Fruit fly (Drosophila melanogaster) whole organism, embryonic: Measurements from ENCODE around the gene Megf8.

ENCODE experiments used
- CG10274 ChIP-seq: fragments of 200-800 bp; sonication (Bioruptor generic); optimal IDR thresholded peaks from 3 replicates; lab custom pipeline; 2017; ENCODE audit warnings: missing biosample characterization, mild to moderate bottlenecking, missing genetic modification characterization
- CG10366 ChIP-seq: fragments of 200-800 bp; sonication (Bioruptor generic); IDR thresholded peaks from 2 replicates; pipeline ENCODE4 v1.3.6; 2022; ENCODE audit warnings: missing biosample characterization, missing genetic modification characterization
- CG10654 ChIP-seq: fragments of 200-800 bp; sonication (Bioruptor generic); optimal IDR thresholded peaks from 2 replicates; lab custom pipeline; 2016; ENCODE audit warnings: missing biosample characterization, missing genetic modification characterization
- CG11695 ChIP-seq: fragments of 200-800 bp; sonication (Bioruptor generic); IDR thresholded peaks from 3 replicates; pipeline ENCODE4 v1.3.6; 2022; ENCODE audit warnings: missing biosample characterization, missing genetic modification characterization
- CG12104 ChIP-seq: fragments of 200-800 bp; sonication (Bioruptor generic); optimal IDR thresholded peaks from 3 replicates; lab custom pipeline; 2016; ENCODE audit warnings: missing biosample characterization, missing genetic modification characterization
- CG12659 ChIP-seq: fragments of 200-800 bp; sonication (Bioruptor generic); optimal IDR thresholded peaks from 3 replicates; lab custom pipeline; 2017; ENCODE audit warnings: mild to moderate bottlenecking, missing biosample characterization, missing genetic modification reagents, missing genetic modification characterization
- CG13287 ChIP-seq: fragments of 200-800 bp; sonication (Bioruptor generic); IDR thresholded peaks from 2 replicates; pipeline ENCODE4 v1.3.6; 2022; ENCODE audit warnings: missing biosample characterization, missing genetic modification characterization; ENCODE audit not compliant: partially characterized antibody
- CG15514 ChIP-seq: fragments of 200-800 bp; sonication (Bioruptor generic); optimal IDR thresholded peaks from 3 replicates; lab custom pipeline; 2017; ENCODE audit warnings: missing biosample characterization, missing genetic modification characterization, mild to moderate bottlenecking, moderate library complexity, missing genetic modification reagents
- CG16813 ChIP-seq: fragments of 200-800 bp; sonication (Bioruptor generic); IDR thresholded peaks from 3 replicates; pipeline ENCODE4 v1.3.6; 2022; ENCODE audit warnings: missing biosample characterization, missing genetic modification characterization; ENCODE audit not compliant: partially characterized antibody
- CG2199 ChIP-seq: fragments of 200-800 bp; sonication (Bioruptor generic); IDR thresholded peaks from 3 replicates; pipeline ENCODE4 v1.3.6; 2022; ENCODE audit warnings: missing biosample characterization, missing genetic modification characterization
- CG2678 ChIP-seq: fragments of 200-800 bp; sonication (Bioruptor generic); optimal IDR thresholded peaks from 3 replicates; lab custom pipeline; 2019; ENCODE audit warnings: missing biosample characterization, mild to moderate bottlenecking, missing genetic modification characterization, moderate library complexity
- CG31224 ChIP-seq: fragments of 200-800 bp; sonication (Bioruptor generic); IDR thresholded peaks from 2 replicates; pipeline ENCODE4 v1.3.6; 2022; ENCODE audit warnings: missing biosample characterization, missing genetic modification characterization
- CG32532 ChIP-seq: fragments of 200-800 bp; sonication (Bioruptor generic); IDR thresholded peaks from 2 replicates; pipeline ENCODE4 v1.3.6; 2022; ENCODE audit warnings: missing biosample characterization, missing genetic modification characterization
- CG5180 ChIP-seq: fragments of 200-800 bp; sonication (Bioruptor generic); optimal IDR thresholded peaks from 3 replicates; lab custom pipeline; 2017; ENCODE audit warnings: missing biosample characterization, missing genetic modification characterization, mild to moderate bottlenecking, moderate library complexity, missing genetic modification reagents
- CG6175 ChIP-seq: fragments of 200-800 bp; sonication (Bioruptor generic); IDR thresholded peaks from 3 replicates; pipeline ENCODE4 v1.3.6; 2022; ENCODE audit warnings: missing biosample characterization, missing genetic modification characterization
- CG6254 ChIP-seq: fragments of 200-800 bp; sonication (Bioruptor generic); optimal IDR thresholded peaks from 3 replicates; lab custom pipeline; 2017; ENCODE audit warnings: mild to moderate bottlenecking, missing biosample characterization, missing genetic modification reagents, missing genetic modification characterization
- CG7372 ChIP-seq: fragments of 200-800 bp; sonication (Bioruptor generic); IDR thresholded peaks from 2 replicates; pipeline ENCODE4 v1.3.6; 2022; ENCODE audit warnings: missing biosample characterization, missing genetic modification characterization
- CG9817 ChIP-seq: fragments of 200-800 bp; sonication (Bioruptor generic); optimal IDR thresholded peaks from 2 replicates; lab custom pipeline; 2018; ENCODE audit warnings: missing biosample characterization, mild to moderate bottlenecking, missing genetic modification characterization, moderate library complexity
- CTCF ChIP-seq: fragments of 200-800 bp; sonication (Bioruptor generic); optimal IDR thresholded peaks from 2 replicates; lab custom pipeline; 2017; ENCODE audit warnings: missing biosample characterization, mild to moderate bottlenecking, missing genetic modification characterization, moderate library complexity
- Dbx ChIP-seq: fragments of 200-800 bp; sonication (Bioruptor generic); IDR thresholded peaks from 3 replicates; pipeline ENCODE4 v1.3.6; 2022; ENCODE audit warnings: missing biosample characterization, missing genetic modification characterization
- Deaf1 ChIP-seq: fragments of 200-800 bp; optimal IDR thresholded peaks from 3 replicates; lab custom pipeline; 2019; ENCODE audit warnings: missing biosample characterization, mild to moderate bottlenecking, missing genetic modification characterization, moderate library complexity
- Dek ChIP-seq: fragments of 200-800 bp; sonication (Bioruptor generic); optimal IDR thresholded peaks from 3 replicates; lab custom pipeline; 2019; ENCODE audit warnings: missing biosample characterization, mild to moderate bottlenecking, missing genetic modification characterization, moderate library complexity
- Ets97D ChIP-seq: fragments of 200-800 bp; sonication (Bioruptor generic); optimal IDR thresholded peaks from 3 replicates; lab custom pipeline; 2016; ENCODE audit warnings: missing biosample characterization, missing genetic modification characterization
- Gug ChIP-seq: fragments of 200-800 bp; sonication (Bioruptor generic); IDR thresholded peaks from 4 replicates; pipeline ENCODE4 v1.3.6; 2022; ENCODE audit warnings: missing biosample characterization, missing genetic modification characterization
- HLHmδ ChIP-seq: fragments of 200-800 bp; sonication (Bioruptor generic); optimal IDR thresholded peaks from 2 replicates; lab custom pipeline; 2018; ENCODE audit warnings: missing biosample characterization, mild to moderate bottlenecking, missing genetic modification characterization, moderate library complexity
- Hmr ChIP-seq: fragments of 200-800 bp; sonication (Bioruptor generic); optimal IDR thresholded peaks from 3 replicates; lab custom pipeline; 2017; ENCODE audit warnings: mild to moderate bottlenecking, missing biosample characterization, missing genetic modification reagents, missing genetic modification characterization
- Hr39 ChIP-seq: fragments of >200 bp; optimal IDR thresholded peaks from 2 replicates; lab custom pipeline; 2017
- Nf-YB ChIP-seq: fragments of 200-800 bp; sonication (Bioruptor generic); optimal IDR thresholded peaks from 3 replicates; lab custom pipeline; 2019; ENCODE audit warnings: missing biosample characterization, mild to moderate bottlenecking, missing genetic modification characterization, moderate library complexity
- Spps ChIP-seq: fragments of 200-800 bp; sonication (Bioruptor generic); optimal IDR thresholded peaks from 2 replicates; lab custom pipeline; 2018; ENCODE audit warnings: missing biosample characterization, mild to moderate bottlenecking, missing genetic modification characterization
- Sry-δ ChIP-seq: fragments of 200-800 bp; sonication (Bioruptor generic); optimal IDR thresholded peaks from 2 replicates; lab custom pipeline; 2016; ENCODE audit warnings: missing biosample characterization, missing genetic modification characterization
- Xbp1 ChIP-seq: fragments of 200-800 bp; sonication (Bioruptor generic); optimal IDR thresholded peaks from 3 replicates; lab custom pipeline; 2016; ENCODE audit warnings: missing biosample characterization, mild to moderate bottlenecking, missing genetic modification characterization
- abd-A ChIP-seq: fragments of 200-800 bp; sonication (Bioruptor generic); optimal IDR thresholded peaks from 3 replicates; lab custom pipeline; 2019; ENCODE audit warnings: missing biosample characterization, mild to moderate bottlenecking, missing genetic modification characterization, moderate library complexity
- ac ChIP-seq: fragments of 200-800 bp; sonication (Bioruptor generic); optimal IDR thresholded peaks from 3 replicates; lab custom pipeline; 2017; ENCODE audit warnings: missing biosample characterization, mild to moderate bottlenecking, missing genetic modification characterization
- btn ChIP-seq: fragments of 200-800 bp; sonication (Bioruptor generic); optimal IDR thresholded peaks from 2 replicates; lab custom pipeline; 2016; ENCODE audit warnings: missing biosample characterization, missing genetic modification characterization
- cg ChIP-seq: fragments of 200-800 bp; sonication (Bioruptor generic); optimal IDR thresholded peaks from 3 replicates; lab custom pipeline; 2019; ENCODE audit warnings: missing biosample characterization, mild to moderate bottlenecking, missing genetic modification characterization, moderate library complexity
- croc ChIP-seq: fragments of 200-800 bp; sonication (Bioruptor generic); conservative IDR thresholded peaks from 3 replicates; pipeline ENCODE4 v1.3.6; 2022; ENCODE audit warnings: missing biosample characterization, missing genetic modification characterization
- dysf ChIP-seq: fragments of 200-800 bp; sonication (Bioruptor generic); IDR thresholded peaks from 3 replicates; pipeline ENCODE4 v1.3.6; 2022; ENCODE audit warnings: missing biosample characterization, missing genetic modification characterization
- eve ChIP-seq, 2 experiments: fragments of >200 bp; optimal IDR thresholded peaks; 2 replicates each; lab custom pipeline; 2017; ENCODE audit warnings: missing biosample characterization in 2 of 2, missing genetic modification characterization in 2 of 2
- fu2 ChIP-seq: fragments of 200-800 bp; sonication (Bioruptor generic); optimal IDR thresholded peaks from 2 replicates; lab custom pipeline; 2016; ENCODE audit warnings: missing biosample characterization, missing genetic modification characterization
- lov ChIP-seq, 2 experiments: fragments of 200-800 bp in 1 of 2; fragments of >200 bp in 1 of 2; sonication (Bioruptor generic) in 1 of 2; IDR thresholded peaks in 1 of 2; optimal IDR thresholded peaks in 1 of 2; 2 replicates in 1 of 2; 3 replicates in 1 of 2; pipeline versions ENCODE4 v1.3.6 to Lab custom; 2017 to 2022; ENCODE audit warnings: missing biosample characterization in 1 of 2, missing genetic modification characterization in 1 of 2
- mirr ChIP-seq: fragments of 200-800 bp; sonication (Bioruptor generic); optimal IDR thresholded peaks from 3 replicates; lab custom pipeline; 2018; ENCODE audit warnings: missing biosample characterization, mild to moderate bottlenecking, missing genetic modification characterization
- repo ChIP-seq: fragments of 200-800 bp; sonication (Bioruptor generic); optimal IDR thresholded peaks from 2 replicates; lab custom pipeline; 2016; ENCODE audit warnings: missing biosample characterization, missing genetic modification characterization
- run ChIP-seq: fragments of 200-800 bp; sonication (Bioruptor generic); optimal IDR thresholded peaks from 3 replicates; lab custom pipeline; 2018; ENCODE audit warnings: missing biosample characterization, mild to moderate bottlenecking, missing genetic modification characterization
- sens-2 ChIP-seq: fragments of 200-800 bp; sonication (Bioruptor generic); IDR thresholded peaks from 2 replicates; pipeline ENCODE4 v1.3.6; 2022; ENCODE audit warnings: missing biosample characterization, missing genetic modification characterization
- slou ChIP-seq: fragments of 200-800 bp; sonication (Bioruptor generic); optimal IDR thresholded peaks from 3 replicates; lab custom pipeline; 2016; ENCODE audit warnings: missing biosample characterization, missing genetic modification characterization
- sob ChIP-seq: fragments of 200-800 bp; sonication (Bioruptor generic); IDR thresholded peaks from 2 replicates; pipeline ENCODE4 v1.3.6; 2022; ENCODE audit warnings: missing biosample characterization, missing genetic modification characterization
- sqz ChIP-seq: fragments of 200-800 bp; sonication (Bioruptor generic); optimal IDR thresholded peaks from 3 replicates; lab custom pipeline; 2018; ENCODE audit warnings: missing biosample characterization, mild to moderate bottlenecking, missing genetic modification characterization
- ssp ChIP-seq: fragments of 200-800 bp; sonication (Bioruptor generic); IDR thresholded peaks from 2 replicates; pipeline ENCODE4 v1.3.6; 2022; ENCODE audit warnings: missing biosample characterization, missing genetic modification characterization
- tio ChIP-seq: fragments of 200-800 bp; sonication (Bioruptor generic); optimal IDR thresholded peaks from 2 replicates; lab custom pipeline; 2017; ENCODE audit warnings: missing biosample characterization, missing genetic modification characterization, inconsistent platforms
- trem ChIP-seq: fragments of 200-800 bp; optimal IDR thresholded peaks from 3 replicates; lab custom pipeline; 2019; ENCODE audit warnings: missing biosample characterization, mild to moderate bottlenecking, missing genetic modification characterization, moderate library complexity

Megf8 gene

DNA sequence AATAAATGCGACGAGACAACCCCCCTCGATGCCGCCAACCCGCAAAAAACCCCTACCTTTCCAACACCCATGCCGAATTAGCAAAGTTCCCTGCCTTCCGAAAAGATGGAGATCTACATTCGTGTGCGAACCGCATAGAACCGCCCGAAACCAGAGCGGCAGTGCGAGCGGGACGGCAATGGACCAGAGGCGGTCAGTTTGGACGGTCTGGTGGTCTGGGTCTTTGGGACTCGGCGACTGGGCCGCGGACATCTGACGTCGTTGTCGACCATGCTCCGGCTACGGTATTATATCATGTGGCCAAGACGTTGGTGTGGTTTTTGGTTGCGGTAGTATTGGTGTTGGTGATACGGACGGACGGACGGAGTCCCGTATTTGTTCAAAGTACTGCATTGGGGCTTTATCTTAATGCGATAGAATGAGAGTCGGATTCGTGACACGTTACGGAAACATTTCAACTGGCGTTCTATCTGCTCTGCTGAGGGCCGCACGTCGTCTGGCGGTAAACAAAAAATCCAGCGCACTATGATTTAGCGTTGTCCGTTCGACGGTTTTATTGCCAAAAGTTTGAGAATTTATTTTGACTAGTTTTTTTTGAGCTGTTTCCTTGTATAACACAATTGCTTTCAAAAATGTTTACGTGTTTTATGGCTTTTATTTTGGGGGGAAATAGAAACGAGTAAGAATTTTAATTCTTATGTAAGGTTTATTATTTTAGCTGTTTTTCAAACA lies 43.6 kb downstream of the Megf8 start (continued):
- no peak for TF ChIP-seq CG10654
- TF ChIP-seq CG31224 (GFP tag; lab: Robert Waterston, UW) = no peak
- TF ChIP-seq CG9817 (tag; lab: Kevin White, UChicago) = peak; percentile 20
- no peak for TF ChIP-seq sqz (GFP tag; lab: Kevin White, UChicago)
- no peak for TF ChIP-seq Ets97D (GFP tag; lab: Kevin White, UChicago)
- TF ChIP-seq sens-2 (GFP tag; lab: Robert Waterston, UW) = no peak
- no peak for TF ChIP-seq CG32532
- TF ChIP-seq sob (GFP tag; lab: Robert Waterston, UW) = no peak
- TF ChIP-seq CG2678 = peak; percentile 36
- no peak for TF ChIP-seq Hr39 (lab: Kevin White, UChicago)
- no peak for TF ChIP-seq CG6254 (GFP tag; lab: Kevin White, UChicago)
- TF ChIP-seq ssp (GFP tag; lab: Robert Waterston, UW) = no peak
- TF ChIP-seq lov (optimal IDR thresholded peaks at IDR 0.05; lab: Kevin White, UChicago) = no peak
- TF ChIP-seq lov (GFP tag; IDR thresholded peaks at IDR 0.05; lab: Robert Waterston, UW) = no peak
- TF ChIP-seq CG16813 = no peak
- peak; percentile 27 for TF ChIP-seq fu2 (GFP tag; lab: Kevin White, UChicago)
- no peak for TF ChIP-seq abd-A
- no peak for TF ChIP-seq tio (GFP tag; lab: Kevin White, UChicago)
- no peak for TF ChIP-seq CTCF (GFP tag; lab: Kevin White, UChicago)
- TF ChIP-seq CG13287 = 0 out of 2 replicates have a peak, but pooled peaks have one; percentile 15
- TF ChIP-seq CG11695 (GFP tag; lab: Robert Waterston, UW) = 0 out of 3 replicates have a peak, but pooled peaks have one; percentile 10
- TF ChIP-seq Xbp1 (GFP tag; lab: Kevin White, UChicago) = no peak
- peak; percentile 33 for TF ChIP-seq CG12659 (GFP tag; lab: Kevin White, UChicago)
- peak; percentile 32 for TF ChIP-seq mirr
- TF ChIP-seq CG2199 (GFP tag; lab: Robert Waterston, UW) = 0 out of 3 replicates have a peak, but pooled peaks have one; percentile 49
- TF ChIP-seq slou (GFP tag; lab: Kevin White, UChicago) = no peak
- no peak for TF ChIP-seq CG7372 (GFP tag; lab: Robert Waterston, UW)
- no peak for TF ChIP-seq eve (GFP tag; optimal IDR thresholded peaks at IDR 0.05; lab: Kevin White, UChicago)
- 0 out of 3 replicates have a peak, but pooled peaks have one; percentile 5 for TF ChIP-seq Dbx (GFP tag; lab: Robert Waterston, UW)
- peak; percentile 47 for TF ChIP-seq Hmr (GFP tag; lab: Kevin White, UChicago)
- TF ChIP-seq ac (GFP tag; lab: Kevin White, UChicago) = no peak
- peak; percentile 48 for TF ChIP-seq cg (GFP tag; lab: Kevin White, UChicago)
- no peak for TF ChIP-seq btn
- TF ChIP-seq CG10366 = no peak
- TF ChIP-seq Dek (tag; lab: Kevin White, UChicago) = peak; percentile 23
- 0 out of 3 replicates have a peak, but pooled peaks have one; percentile 19 for TF ChIP-seq dysf (GFP tag; lab: Robert Waterston, UW)
- TF ChIP-seq Nf-YB = no peak
- TF ChIP-seq CG10274 (GFP tag; lab: Kevin White, UChicago) = no peak
- no peak for TF ChIP-seq Gug (GFP tag; lab: Robert Waterston, UW)
- no peak for TF ChIP-seq CG5180 (GFP tag; lab: Kevin White, UChicago)
- TF ChIP-seq CG15514 = no peak
- TF ChIP-seq HLHmδ = no peak
- no peak for TF ChIP-seq croc (GFP tag; lab: Robert Waterston, UW)
- 0 out of 3 replicates have a peak, but pooled peaks have one; percentile 16 for TF ChIP-seq CG6175 (GFP tag; lab: Robert Waterston, UW)
- TF ChIP-seq run (tag; lab: Kevin White, UChicago) = no peak
- TF ChIP-seq repo (GFP tag; lab: Kevin White, UChicago) = no peak
- TF ChIP-seq Sry-δ (GFP tag; lab: Kevin White, UChicago) = no peak
- TF ChIP-seq Deaf1 (tag; lab: Kevin White, UChicago) = peak; percentile 5
- TF ChIP-seq trem = no peak
- no peak for TF ChIP-seq Spps
- no peak for TF ChIP-seq CG12104 (GFP tag; lab: Kevin White, UChicago)
